Fruit fly (Drosophila melanogaster) whole organism, wandering third instar larva: Measurements from ENCODE around the gene Rpn13R.

Experiments
- Abd-B ChIP-seq: fragments of >200 bp; optimal IDR thresholded peaks from 2 replicates; lab custom pipeline; 2017; ENCODE audit warnings: missing biosample characterization, missing genetic modification characterization
- Dfd ChIP-seq: fragments of >200 bp; optimal IDR thresholded peaks from 2 replicates; lab custom pipeline; 2017; ENCODE audit warnings: missing biosample characterization, missing genetic modification characterization
- Dif ChIP-seq: fragments of 200-275, 200-300 bp; sonication (Bioruptor generic); optimal IDR thresholded peaks from 2 replicates; lab custom pipeline; 2018; ENCODE audit warnings: missing biosample characterization, missing genetic modification characterization; ENCODE audit not compliant: partially characterized antibody
- GATAd ChIP-seq: sonication (Bioruptor generic); optimal IDR thresholded peaks from 2 replicates; lab custom pipeline; 2016; ENCODE audit warnings: missing biosample characterization, missing genetic modification characterization
- Hnf4 ChIP-seq: fragments of 200-800 bp; sonication (Bioruptor generic); optimal IDR thresholded peaks from 2 replicates; lab custom pipeline; 2016; ENCODE audit warnings: missing biosample characterization, mild to moderate bottlenecking, missing genetic modification characterization
- OdsH ChIP-seq: fragments of 200-800 bp; sonication (Bioruptor generic); optimal IDR thresholded peaks from 2 replicates; lab custom pipeline; 2016; ENCODE audit warnings: missing biosample characterization, mild to moderate bottlenecking, missing genetic modification characterization
- Vsx2 ChIP-seq: fragments of 200-300, 225-300 bp; sonication (Bioruptor generic); optimal IDR thresholded peaks from 2 replicates; lab custom pipeline; 2018; ENCODE audit warnings: missing biosample characterization, missing genetic modification characterization; ENCODE audit not compliant: partially characterized antibody
- br ChIP-seq: fragments of 200-800 bp; sonication (Bioruptor generic); optimal IDR thresholded peaks from 2 replicates; lab custom pipeline; 2016; ENCODE audit warnings: missing biosample characterization, missing genetic modification characterization
- foxo ChIP-seq, 2 experiments: fragments of 200-800 bp; sonication (Bioruptor generic); optimal IDR thresholded peaks; 2 replicates in 1 of 2; 3 replicates in 1 of 2; lab custom pipeline; 2016 to 2017; ENCODE audit warnings: missing biosample characterization in 2 of 2, missing genetic modification characterization in 2 of 2
- h ChIP-seq: fragments of 200-800 bp; sonication (Bioruptor generic); optimal IDR thresholded peaks from 3 replicates; lab custom pipeline; 2016; ENCODE audit warnings: missing biosample characterization, mild to moderate bottlenecking, missing genetic modification characterization
- psq ChIP-seq: fragments of 200-800 bp; sonication (Bioruptor generic); optimal IDR thresholded peaks from 3 replicates; lab custom pipeline; 2017; ENCODE audit warnings: missing biosample characterization, mild to moderate bottlenecking, missing genetic modification characterization, moderate library complexity
- sage ChIP-seq: fragments of 200-800 bp; sonication (Bioruptor generic); optimal IDR thresholded peaks from 2 replicates; lab custom pipeline; 2016; ENCODE audit warnings: missing biosample characterization, mild to moderate bottlenecking, missing genetic modification characterization
- usp ChIP-seq: fragments of >200 bp; optimal IDR thresholded peaks from 2 replicates; lab custom pipeline; 2017; ENCODE audit warnings: missing biosample characterization, missing genetic modification characterization
- woc ChIP-seq: sonication (Bioruptor generic); optimal IDR thresholded peaks from 2 replicates; lab custom pipeline; 2016; ENCODE audit warnings: missing biosample characterization, mild to moderate bottlenecking, missing genetic modification characterization

- TF ChIP-seq psq (no peak), br (GFP tag; lab: Kevin White, UChicago) (no peak), OdsH (GFP tag; lab: Kevin White, UChicago) (no peak), Abd-B (GFP tag; lab: Kevin White, UChicago) (no peak), Hnf4 (GFP tag; lab: Kevin White, UChicago) (no peak), Vsx2 (GFP tag; lab: Kevin White, UChicago) (no peak), sage (GFP tag; lab: Kevin White, UChicago) (no peak), Dif (GFP tag; lab: Kevin White, UChicago) (no peak), Dfd (GFP tag; lab: Kevin White, UChicago) (no peak), h (GFP tag; lab: Kevin White, UChicago) (no peak), GATAd (no peak), foxo (GFP tag; optimal IDR thresholded peaks at IDR 0.05; lab: Kevin White, UChicago) (peak in 1 of 2 experiments; percentile 2), woc (GFP tag; lab: Kevin White, UChicago) (no peak), usp (GFP tag; lab: Kevin White, UChicago) (no peak)
These were observed 37.8 kb upstream of the Rpn13R start for dm6 chrX:5093924-5094323.
